Worm (Caenorhabditis elegans): ENCODE measurements around the gene B0464.9.

Gene B0464.9

ce11 chrIII:9509764-9510370 lies 44.3 kb downstream of the B0464.9 start:
- peak; percentile 42 for TF ChIP-seq nhr-6 (tag; optimal IDR thresholded peaks at IDR 0.05)
- TF ChIP-seq lin-13 (GFP tag; optimal IDR thresholded peaks at IDR 0.05) = peak; percentile 23
- TF ChIP-seq C34F6.9 (tag; optimal IDR thresholded peaks at IDR 0.05) = peak; percentile 36
- TF ChIP-seq ama-1 (optimal IDR thresholded peaks at IDR 0.05) = peak; percentile 39
- TF ChIP-seq unc-55 (GFP tag; optimal IDR thresholded peaks at IDR 0.05) = peak; percentile 38
- no peak for TF ChIP-seq sma-9 (GFP tag; optimal IDR thresholded peaks at IDR 0.05)
- TF ChIP-seq sma-9 (tag; optimal IDR thresholded peaks at IDR 0.05) = no peak
- peak; percentile 37 for TF ChIP-seq F13H6.1 (tag; optimal IDR thresholded peaks at IDR 0.05)
- peak; percentile 4 for TF ChIP-seq gmeb-1 (tag; optimal IDR thresholded peaks at IDR 0.05)
- TF ChIP-seq nhr-25 (tag; optimal IDR thresholded peaks at IDR 0.05) = peak; percentile 53
- TF ChIP-seq zag-1 (tag; optimal IDR thresholded peaks at IDR 0.05) = peak; percentile 29
- peak; percentile 30 for TF ChIP-seq crh-2 (tag; optimal IDR thresholded peaks at IDR 0.05)
- TF ChIP-seq ztf-4 (tag; optimal IDR thresholded peaks at IDR 0.05) = peak; percentile 23
- no peak for TF ChIP-seq ceh-82 (tag; optimal IDR thresholded peaks at IDR 0.05)
- peak in 1 of 2 experiments; percentile 42 for TF ChIP-seq lsy-2 (tag; optimal IDR thresholded peaks at IDR 0.05)
- no peak for TF ChIP-seq nhr-10 (tag; optimal IDR thresholded peaks at IDR 0.05)

- no peak for TF ChIP-seq nhr-12 (tag; optimal IDR thresholded peaks at IDR 0.05)
- TF ChIP-seq C34F6.9 (tag; optimal IDR thresholded peaks at IDR 0.05) = peak; percentile 53
- peak; percentile 30 for TF ChIP-seq unc-55 (GFP tag; optimal IDR thresholded peaks at IDR 0.05)
Observed at ce11 chrIII:9511055-9511520, 45.5 kb downstream of the B0464.9 start, which contains the start of gene F55H2.5. F55H2.5 (plus strand) TSS chrIII:9511470.

ce11 chrIII:9511660-9512059 lies 46.1 kb downstream of the B0464.9 start:
- TF ChIP-seq peb-1 (tag; optimal IDR thresholded peaks at IDR 0.05) (no peak), unc-55 (GFP tag; optimal IDR thresholded peaks at IDR 0.05) (no peak), C34F6.9 (tag; optimal IDR thresholded peaks at IDR 0.05) (no peak), elt-3 (tag; optimal IDR thresholded peaks at IDR 0.05) (no peak), dmd-4 (tag; optimal IDR thresholded peaks at IDR 0.05) (no peak), nhr-129 (tag; optimal IDR thresholded peaks at IDR 0.05) (no peak), sma-3 (GFP tag; optimal IDR thresholded peaks at IDR 0.05) (no peak), ama-1 (optimal IDR thresholded peaks at IDR 0.05) (no peak), lsy-2 (tag; optimal IDR thresholded peaks at IDR 0.05) (no peak), nhr-23 (tag; optimal IDR thresholded peaks at IDR 0.05) (no peak), R02D3.7 (tag; optimal IDR thresholded peaks at IDR 0.05) (no peak), ZK546.5 (tag; optimal IDR thresholded peaks at IDR 0.05) (no peak), ceh-16 (tag; optimal IDR thresholded peaks at IDR 0.05) (no peak), mab-5 (tag; optimal IDR thresholded peaks at IDR 0.05) (no peak), elt-1 (tag; optimal IDR thresholded peaks at IDR 0.05) (no peak), blmp-1 (tag; optimal IDR thresholded peaks at IDR 0.05; ENCODE audit: insufficient read depth) (no peak)

ce11 chrIII:9513006-9513405 lies 47.4 kb downstream of the B0464.9 start:
- TF ChIP-seq elt-3 (tag; optimal IDR thresholded peaks at IDR 0.05) (no peak), nhr-11 (tag; optimal IDR thresholded peaks at IDR 0.05) (no peak), unc-62 (GFP tag; optimal IDR thresholded peaks at IDR 0.05) (no peak), ztf-1 (GFP tag; conservative IDR thresholded peaks at IDR 0.05) (no peak), nhr-237 (tag; optimal IDR thresholded peaks at IDR 0.05) (no peak), Y55F3AM.14 (GFP tag; optimal IDR thresholded peaks at IDR 0.05) (no peak), nhr-6 (tag; optimal IDR thresholded peaks at IDR 0.05) (no peak), nhr-10 (tag; optimal IDR thresholded peaks at IDR 0.05) (no peak), zag-1 (tag; optimal IDR thresholded peaks at IDR 0.05) (no peak), peb-1 (tag; optimal IDR thresholded peaks at IDR 0.05) (no peak), skn-1 (tag; optimal IDR thresholded peaks at IDR 0.05) (no peak), crh-2 (tag; optimal IDR thresholded peaks at IDR 0.05) (no peak), ama-1 (optimal IDR thresholded peaks at IDR 0.05) (no peak)

ce11 chrIII:9513569-9513968 lies 48.0 kb downstream of the B0464.9 start, which contains the start of gene F55H2.8:
F55H2.8 (plus strand) TSS chrIII:9513869.
- TF ChIP-seq R02D3.7 (tag; optimal IDR thresholded peaks at IDR 0.05) (no peak), nhr-21 (tag; optimal IDR thresholded peaks at IDR 0.05) (no peak), F13H6.1 (tag; optimal IDR thresholded peaks at IDR 0.05) (no peak), nhr-6 (tag; optimal IDR thresholded peaks at IDR 0.05) (no peak), sma-9 (GFP tag; optimal IDR thresholded peaks at IDR 0.05) (no peak), sma-9 (tag; optimal IDR thresholded peaks at IDR 0.05) (no peak), unc-55 (GFP tag; optimal IDR thresholded peaks at IDR 0.05) (no peak), lin-39 (tag; optimal IDR thresholded peaks at IDR 0.05) (no peak), lin-13 (GFP tag; optimal IDR thresholded peaks at IDR 0.05) (no peak), blmp-1 (tag; optimal IDR thresholded peaks at IDR 0.05; ENCODE audit: insufficient read depth) (no peak), mdl-1 (tag; optimal IDR thresholded peaks at IDR 0.05) (no peak), lin-11 (tag; optimal IDR thresholded peaks at IDR 0.05) (no peak), nhr-25 (tag; optimal IDR thresholded peaks at IDR 0.05) (no peak), elt-1 (tag; optimal IDR thresholded peaks at IDR 0.05) (no peak), Y55F3AM.14 (GFP tag; optimal IDR thresholded peaks at IDR 0.05) (no peak), aly-2 (tag; optimal IDR thresholded peaks at IDR 0.05) (no peak), nhr-11 (tag; optimal IDR thresholded peaks at IDR 0.05) (no peak), ceh-82 (tag; optimal IDR thresholded peaks at IDR 0.05) (no peak), nhr-23 (tag; optimal IDR thresholded peaks at IDR 0.05) (no peak), ZK546.5 (tag; optimal IDR thresholded peaks at IDR 0.05) (no peak)

Measured in whole organism, L2 larva.